Worm (Caenorhabditis elegans) whole organism, mixed stage, embryonic: ENCODE measurements around the gene pdcd-2.

Source experiments
- M03D4.4 ChIP-seq: sonication (generic microtip); optimal IDR thresholded peaks from 2 replicates; lab custom pipeline; 2017; ENCODE audit warnings: mild to moderate bottlenecking, missing genetic modification characterization, missing compliant biosample characterization
- ceh-39 ChIP-seq: fragments of 150-350 bp; optimal IDR thresholded peaks from 2 replicates; lab custom pipeline; 2014; ENCODE audit warnings: missing biosample characterization, missing genetic modification characterization
- ceh-43 ChIP-seq: fragments of 200-800 bp; sonication (Bioruptor generic); optimal IDR thresholded peaks from 2 replicates; lab custom pipeline; 2018; ENCODE audit warnings: mild to moderate bottlenecking, missing genetic modification characterization, moderate library complexity, missing compliant biosample characterization
- ceh-83 ChIP-seq: fragments of 200-800 bp; sonication (Bioruptor generic); optimal IDR thresholded peaks from 2 replicates; lab custom pipeline; 2018; ENCODE audit warnings: mild to moderate bottlenecking, missing genetic modification characterization, missing compliant biosample characterization
- ces-1 ChIP-seq: fragments of 150-350 bp; optimal IDR thresholded peaks from 2 replicates; lab custom pipeline; 2014; ENCODE audit warnings: missing biosample characterization, missing genetic modification reagents, missing genetic modification characterization
- cnd-1 ChIP-seq: fragments of 200-800 bp; sonication (Bioruptor generic); optimal IDR thresholded peaks from 2 replicates; lab custom pipeline; 2018; ENCODE audit warnings: mild to moderate bottlenecking, missing genetic modification characterization, missing compliant biosample characterization
- elt-3 ChIP-seq: fragments of 150-350 bp; optimal IDR thresholded peaks from 2 replicates; lab custom pipeline; 2014; ENCODE audit warnings: missing biosample characterization, missing genetic modification characterization
- flh-1 ChIP-seq: fragments of 200-800 bp; sonication (Bioruptor generic); optimal IDR thresholded peaks from 2 replicates; lab custom pipeline; 2018; ENCODE audit warnings: mild to moderate bottlenecking, missing genetic modification characterization, moderate library complexity, missing compliant biosample characterization
- hlh-1 ChIP-seq: fragments of 150-350 bp; optimal IDR thresholded peaks from 2 replicates; lab custom pipeline; 2014; ENCODE audit warnings: missing biosample characterization, missing genetic modification reagents, missing genetic modification characterization
- lin-13 ChIP-seq: fragments of 150-350 bp; optimal IDR thresholded peaks from 2 replicates; lab custom pipeline; 2014; ENCODE audit warnings: missing biosample characterization, missing genetic modification characterization
- lin-32 ChIP-seq: fragments of 200-800 bp; sonication (Bioruptor generic); optimal IDR thresholded peaks from 2 replicates; lab custom pipeline; 2018; ENCODE audit warnings: mild to moderate bottlenecking, missing genetic modification characterization, missing compliant biosample characterization
- lsy-2 ChIP-seq: fragments of 150-350 bp; optimal IDR thresholded peaks from 2 replicates; lab custom pipeline; 2014; ENCODE audit warnings: missing biosample characterization, missing genetic modification characterization
- mab-5 ChIP-seq: fragments of 150-350 bp; optimal IDR thresholded peaks from 2 replicates; lab custom pipeline; 2014; ENCODE audit warnings: missing biosample characterization, missing genetic modification characterization
- mep-1 ChIP-seq: fragments of 150-350 bp; optimal IDR thresholded peaks from 2 replicates; lab custom pipeline; 2017; ENCODE audit warnings: missing biosample characterization, missing genetic modification reagents, missing genetic modification characterization, inconsistent platforms
- nhr-12 ChIP-seq: fragments of 150-350 bp; optimal IDR thresholded peaks from 2 replicates; lab custom pipeline; 2014; ENCODE audit warnings: missing biosample characterization, missing genetic modification characterization
- nhr-2 ChIP-seq: fragments of 150-350 bp; optimal IDR thresholded peaks from 2 replicates; lab custom pipeline; 2014; ENCODE audit warnings: missing biosample characterization, missing genetic modification characterization
- nhr-237 ChIP-seq: fragments of 150-350 bp; optimal IDR thresholded peaks from 2 replicates; lab custom pipeline; 2014; ENCODE audit warnings: missing biosample characterization, missing genetic modification characterization
- nhr-28 ChIP-seq: fragments of 150-350 bp; optimal IDR thresholded peaks from 2 replicates; lab custom pipeline; 2014; ENCODE audit warnings: missing biosample characterization, missing genetic modification characterization
- nhr-76 ChIP-seq: sonication (generic microtip); optimal IDR thresholded peaks from 2 replicates; lab custom pipeline; 2017; ENCODE audit warnings: missing biosample characterization, missing genetic modification characterization
- sem-2 ChIP-seq: fragments of 200-800 bp; sonication (Bioruptor generic); optimal IDR thresholded peaks from 2 replicates; lab custom pipeline; 2018; ENCODE audit warnings: mild to moderate bottlenecking, missing genetic modification characterization, missing compliant biosample characterization
- snpc-4 ChIP-seq: fragments of 150-350 bp; optimal IDR thresholded peaks from 2 replicates; lab custom pipeline; 2014; ENCODE audit warnings: missing biosample characterization, missing genetic modification characterization
- sptf-1 ChIP-seq: sonication (generic microtip); optimal IDR thresholded peaks from 2 replicates; lab custom pipeline; 2017; ENCODE audit warnings: mild to moderate bottlenecking, missing genetic modification characterization, moderate library complexity, missing compliant biosample characterization
- tbx-8 ChIP-seq: fragments of 200-800 bp; sonication (Bioruptor generic); optimal IDR thresholded peaks from 2 replicates; lab custom pipeline; 2018; ENCODE audit warnings: mild to moderate bottlenecking, missing genetic modification characterization, moderate library complexity, missing compliant biosample characterization
- unc-120 ChIP-seq: sonication (generic microtip); optimal IDR thresholded peaks from 2 replicates; lab custom pipeline; 2017; ENCODE audit warnings: missing genetic modification characterization, missing compliant biosample characterization; ENCODE audit not compliant: poor library complexity, severe bottlenecking
- unc-39 ChIP-seq: fragments of 150-350 bp; optimal IDR thresholded peaks from 2 replicates; lab custom pipeline; 2014; ENCODE audit warnings: missing biosample characterization, missing genetic modification characterization
- unc-62 ChIP-seq: fragments of 150-350 bp; optimal IDR thresholded peaks from 2 replicates; lab custom pipeline; 2014; ENCODE audit warnings: missing biosample characterization, missing genetic modification reagents, missing genetic modification characterization
- zip-8 ChIP-seq: fragments of 150-350 bp; optimal IDR thresholded peaks from 2 replicates; lab custom pipeline; 2014; ENCODE audit warnings: missing biosample characterization, missing genetic modification characterization
- ztf-11 ChIP-seq: fragments of 150-350 bp; optimal IDR thresholded peaks from 2 replicates; lab custom pipeline; 2014; ENCODE audit warnings: missing biosample characterization, missing genetic modification characterization

Gene pdcd-2

DNA sequence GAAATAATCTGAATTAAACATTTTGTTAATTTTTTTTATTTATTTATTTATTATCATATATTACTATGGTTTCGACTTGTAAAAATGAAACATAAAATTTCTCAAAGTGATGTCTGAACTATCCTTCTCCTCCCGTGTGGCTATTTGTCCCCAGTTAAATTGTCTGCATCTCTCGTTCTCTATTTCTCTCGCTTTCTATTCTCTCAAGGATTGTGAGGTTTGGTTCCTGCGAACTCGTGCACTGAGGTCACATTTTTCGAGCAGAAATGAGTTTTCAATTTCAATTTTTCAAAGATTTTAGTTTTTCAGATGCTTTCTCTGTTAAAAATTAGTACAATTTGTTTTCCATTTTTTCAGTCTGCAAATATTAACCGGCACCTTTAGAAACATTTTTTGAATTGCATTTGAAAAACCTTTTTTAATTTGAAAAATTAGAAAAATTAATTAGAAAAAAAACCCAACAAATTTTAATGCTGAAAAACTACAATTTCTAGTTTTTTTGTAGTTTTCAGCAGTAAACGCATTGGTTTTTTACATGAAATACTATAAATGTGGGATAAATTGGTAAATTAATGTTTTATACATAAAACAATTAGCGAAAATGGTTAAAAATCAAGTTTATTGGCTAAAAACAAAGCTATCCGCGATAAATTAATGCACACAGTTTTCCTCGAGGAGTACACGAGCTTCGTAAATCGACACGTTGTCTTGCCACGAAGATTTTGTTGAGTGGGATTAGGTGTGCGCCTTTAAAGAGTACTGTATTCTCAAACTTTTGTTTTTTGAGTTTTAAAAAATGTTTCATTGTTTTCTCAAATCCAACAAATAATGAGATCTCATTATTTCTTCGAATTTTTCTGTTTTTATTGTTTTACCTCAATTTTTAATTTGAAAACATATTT lies 5.5 kb downstream of the pdcd-2 start:
- TF ChIP-seq ces-1 (GFP tag; lab: Kevin White, UChicago) (peak; percentile 8), ceh-39 (tag; lab: Kevin White, UChicago) (no peak)

ce11 chrIII:4408251-4408650 lies 9.6 kb downstream of the pdcd-2 start, which contains the start of gene gpch-1:
gpch-1 (plus strand) TSS chrIII:4408551.
- no peak for TF ChIP-seq mab-5

- no peak for TF ChIP-seq ceh-43 (GFP tag; lab: Kevin White, UChicago)
- no peak for TF ChIP-seq nhr-76 (tag; lab: Kevin White, UChicago)
- TF ChIP-seq nhr-28: no peak
- TF ChIP-seq elt-3: no peak
- TF ChIP-seq nhr-237 (tag; lab: Kevin White, UChicago): no peak
- no peak for TF ChIP-seq ceh-83 (GFP tag; lab: Kevin White, UChicago)
- no peak for TF ChIP-seq nhr-2 (tag; lab: Kevin White, UChicago)
- TF ChIP-seq sptf-1 (tag; lab: Kevin White, UChicago): no peak
- no peak for TF ChIP-seq sem-2
- TF ChIP-seq lin-13 (tag; lab: Kevin White, UChicago): no peak
- no peak for TF ChIP-seq ces-1 (GFP tag; lab: Kevin White, UChicago)
- no peak for TF ChIP-seq zip-8 (tag; lab: Kevin White, UChicago)
- no peak for TF ChIP-seq tbx-8 (GFP tag; lab: Kevin White, UChicago)
- TF ChIP-seq unc-39 (tag; lab: Kevin White, UChicago): no peak
- no peak for TF ChIP-seq ztf-11 (tag; lab: Kevin White, UChicago)
- no peak for TF ChIP-seq lsy-2
- TF ChIP-seq nhr-12 (tag; lab: Kevin White, UChicago): no peak
- TF ChIP-seq mab-5: no peak
Measured at ce11 chrIII:4407144-4407543, 10.7 kb downstream of the pdcd-2 start, which contains the start of gene prdx-3. prdx-3 (plus strand) TSS chrIII:4407444.

- TF ChIP-seq nhr-2 (tag; lab: Kevin White, UChicago) (no peak), tbx-8 (GFP tag; lab: Kevin White, UChicago) (no peak), unc-62 (GFP tag; lab: Kevin White, UChicago) (no peak), zip-8 (tag; lab: Kevin White, UChicago) (no peak), ceh-83 (GFP tag; lab: Kevin White, UChicago) (no peak), ceh-43 (GFP tag; lab: Kevin White, UChicago) (no peak), mab-5 (no peak), snpc-4 (tag; lab: Kevin White, UChicago) (no peak), mep-1 (tag; lab: Kevin White, UChicago) (no peak)
Measured at ce11 chrIII:4405986-4406385, 11.9 kb downstream of the pdcd-2 start, which contains the start of gene rnp-4. rnp-4 (plus strand) TSS chrIII:4406286.

DNA sequence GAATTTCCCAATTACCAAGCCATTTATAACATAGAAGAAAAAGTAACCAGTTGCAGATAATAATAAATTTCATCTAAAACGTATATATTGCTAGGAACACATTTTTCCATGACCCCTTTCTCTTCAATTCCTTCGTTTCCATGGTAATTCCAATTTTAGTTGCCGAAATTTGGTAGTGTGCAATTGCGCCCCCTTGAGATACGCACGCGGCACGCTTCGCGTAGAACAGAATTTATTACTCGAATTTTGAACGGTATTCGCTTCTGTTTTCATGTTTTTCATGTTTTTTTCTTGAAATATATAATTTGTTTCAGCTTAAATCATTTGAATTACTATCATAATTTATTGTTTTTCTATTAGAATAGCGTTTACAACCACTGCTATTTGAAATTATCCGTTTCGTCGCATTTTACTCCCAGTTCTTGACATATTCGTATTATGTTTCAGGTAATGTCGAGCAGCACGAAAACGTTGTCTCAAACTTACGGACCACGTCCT lies 13.5 kb downstream of the pdcd-2 start, which contains the start of the genes R07E5.17 and snfc-5:
Gene R07E5.17 (minus strand): TSS at position 98 of the 498 bp plus-strand sequence.
Gene snfc-5 (plus strand): TSS at position 448 of the 498 bp plus-strand sequence.
- TF ChIP-seq lin-13 (tag; lab: Kevin White, UChicago): peak; percentile 36
- TF ChIP-seq ceh-83 (GFP tag; lab: Kevin White, UChicago): no peak
- TF ChIP-seq lin-32 (GFP tag; lab: Kevin White, UChicago): no peak
- peak; percentile 28 for TF ChIP-seq hlh-1
- TF ChIP-seq flh-1 (GFP tag; lab: Kevin White, UChicago): no peak
- peak; percentile 24 for TF ChIP-seq ces-1 (GFP tag; lab: Kevin White, UChicago)
- peak; percentile 5 for TF ChIP-seq sptf-1 (tag; lab: Kevin White, UChicago)
- no peak for TF ChIP-seq sem-2
- TF ChIP-seq mab-5: no peak
- peak; percentile 19 for TF ChIP-seq ceh-39 (tag; lab: Kevin White, UChicago)
- no peak for TF ChIP-seq ztf-11 (tag; lab: Kevin White, UChicago)
- TF ChIP-seq mep-1 (tag; lab: Kevin White, UChicago): peak; percentile 76
- TF ChIP-seq lsy-2: peak; percentile 69
- no peak for TF ChIP-seq tbx-8 (GFP tag; lab: Kevin White, UChicago)
- no peak for TF ChIP-seq M03D4.4 (tag; lab: Kevin White, UChicago)
- TF ChIP-seq nhr-2 (tag; lab: Kevin White, UChicago): no peak
- TF ChIP-seq unc-120 (tag; lab: Kevin White, UChicago): peak; percentile 78
- TF ChIP-seq cnd-1 (tag; lab: Kevin White, UChicago): peak; percentile 2
